Fruit fly (Drosophila melanogaster) whole organism, embryonic: ENCODE data around the gene CG32106.

Source experiments
- Antp ChIP-seq: fragments of 200-800 bp; sonication (Bioruptor generic); optimal IDR thresholded peaks from 3 replicates; lab custom pipeline; 2016; ENCODE audit warnings: missing biosample characterization, missing genetic modification characterization
- Awh ChIP-seq: fragments of 200-800 bp; sonication (Bioruptor generic); IDR thresholded peaks from 2 replicates; pipeline ENCODE4, ENCODE4 v1.3.6; 2022; ENCODE audit warnings: missing biosample characterization, missing genetic modification characterization
- CG10565 ChIP-seq: fragments of 200-800 bp; sonication (Bioruptor generic); optimal IDR thresholded peaks from 3 replicates; lab custom pipeline; 2016; ENCODE audit warnings: missing biosample characterization, mild to moderate bottlenecking, missing genetic modification characterization
- CG12071 ChIP-seq: fragments of 200-800 bp; sonication (Bioruptor generic); optimal IDR thresholded peaks from 3 replicates; lab custom pipeline; 2018; ENCODE audit warnings: missing biosample characterization, mild to moderate bottlenecking, missing genetic modification characterization
- CG12659 ChIP-seq: fragments of 200-800 bp; sonication (Bioruptor generic); optimal IDR thresholded peaks from 3 replicates; lab custom pipeline; 2017; ENCODE audit warnings: mild to moderate bottlenecking, missing biosample characterization, missing genetic modification reagents, missing genetic modification characterization
- CG14860 ChIP-seq: fragments of 200-800 bp; sonication (Bioruptor generic); IDR thresholded peaks from 3 replicates; pipeline ENCODE4 v1.3.6; 2022; ENCODE audit warnings: missing biosample characterization, missing genetic modification characterization; ENCODE audit not compliant: partially characterized antibody
- CG14965 ChIP-seq: fragments of 200-800 bp; sonication (Bioruptor generic); optimal IDR thresholded peaks from 2 replicates; lab custom pipeline; 2016; ENCODE audit warnings: missing biosample characterization, missing genetic modification characterization, borderline replicate concordance
- CG15011 ChIP-seq: fragments of 200-800 bp; sonication (Bioruptor generic); optimal IDR thresholded peaks from 3 replicates; lab custom pipeline; 2018; ENCODE audit warnings: missing biosample characterization, mild to moderate bottlenecking, missing genetic modification characterization
- CG1602 ChIP-seq: fragments of 200-800 bp; sonication (Bioruptor generic); optimal IDR thresholded peaks from 3 replicates; lab custom pipeline; 2016; ENCODE audit warnings: missing biosample characterization, missing genetic modification characterization
- CG2712 ChIP-seq: fragments of 200-800 bp; optimal IDR thresholded peaks from 3 replicates; lab custom pipeline; 2019; ENCODE audit warnings: missing biosample characterization, mild to moderate bottlenecking, missing genetic modification characterization, moderate library complexity
- CG3163 ChIP-seq: fragments of 200-800 bp; sonication (Bioruptor generic); optimal IDR thresholded peaks from 3 replicates; lab custom pipeline; 2016; ENCODE audit warnings: missing biosample characterization, missing genetic modification characterization
- CG33213 ChIP-seq: fragments of 200-800 bp; sonication (Bioruptor generic); optimal IDR thresholded peaks from 3 replicates; lab custom pipeline; 2016; ENCODE audit warnings: missing biosample characterization, missing genetic modification characterization
- CG3407 ChIP-seq: fragments of 200-800 bp; sonication (Bioruptor generic); optimal IDR thresholded peaks from 2 replicates; lab custom pipeline; 2018; ENCODE audit warnings: missing biosample characterization, mild to moderate bottlenecking, missing genetic modification characterization
- CG3726 ChIP-seq: fragments of 200-800 bp; sonication (Bioruptor generic); IDR thresholded peaks from 3 replicates; pipeline ENCODE4, ENCODE4 v1.3.6; 2022; ENCODE audit warnings: missing biosample characterization, missing genetic modification characterization
- CG7963 ChIP-seq: fragments of 200-800 bp; sonication (Bioruptor generic); IDR thresholded peaks from 3 replicates; pipeline ENCODE4 v1.3.6; 2022; ENCODE audit warnings: missing biosample characterization, missing genetic modification characterization; ENCODE audit not compliant: partially characterized antibody
- CG8924 ChIP-seq: fragments of 200-800 bp; optimal IDR thresholded peaks from 3 replicates; lab custom pipeline; 2019; ENCODE audit warnings: missing biosample characterization, mild to moderate bottlenecking, missing genetic modification characterization, moderate library complexity
- CG9437 ChIP-seq: fragments of 200-800 bp; sonication (Bioruptor generic); optimal IDR thresholded peaks from 2 replicates; lab custom pipeline; 2018; ENCODE audit warnings: missing biosample characterization, mild to moderate bottlenecking, missing genetic modification characterization
- Ets97D ChIP-seq: fragments of 200-800 bp; sonication (Bioruptor generic); optimal IDR thresholded peaks from 3 replicates; lab custom pipeline; 2016; ENCODE audit warnings: missing biosample characterization, missing genetic modification characterization
- Fer1 ChIP-seq: fragments of 200-800 bp; sonication (Bioruptor generic); optimal IDR thresholded peaks from 2 replicates; lab custom pipeline; 2017; ENCODE audit warnings: missing biosample characterization, mild to moderate bottlenecking, missing genetic modification characterization
- Hey ChIP-seq: fragments of 200-800 bp; sonication (Bioruptor generic); optimal IDR thresholded peaks from 3 replicates; lab custom pipeline; 2018; ENCODE audit warnings: missing biosample characterization, mild to moderate bottlenecking, missing genetic modification characterization
- Hr39 ChIP-seq: fragments of >200 bp; optimal IDR thresholded peaks from 2 replicates; lab custom pipeline; 2017
- Hsf ChIP-seq: fragments of 200-800 bp; sonication (Bioruptor generic); optimal IDR thresholded peaks from 3 replicates; lab custom pipeline; 2016; ENCODE audit warnings: missing biosample characterization, missing genetic modification characterization
- Kr ChIP-seq: fragments of 200-800 bp; sonication (Bioruptor generic); optimal IDR thresholded peaks from 2 replicates; lab custom pipeline; 2017; ENCODE audit warnings: missing biosample characterization, mild to moderate bottlenecking, missing genetic modification characterization
- Lim3 ChIP-seq: fragments of 200-800 bp; sonication (Bioruptor generic); IDR thresholded peaks from 2 replicates; pipeline ENCODE4 v1.3.6; 2022; ENCODE audit warnings: missing biosample characterization, missing genetic modification characterization
- Lpt ChIP-seq: fragments of >200 bp; optimal IDR thresholded peaks from 2 replicates; lab custom pipeline; 2018; ENCODE audit warnings: missing biosample characterization, missing genetic modification characterization
- Rx ChIP-seq: fragments of 200-800 bp; sonication (Bioruptor generic); IDR thresholded peaks from 2 replicates; pipeline ENCODE4 v1.3.6; 2022; ENCODE audit warnings: missing biosample characterization, missing genetic modification characterization
- Vsx1 ChIP-seq: fragments of 200-800 bp; sonication (Bioruptor generic); optimal IDR thresholded peaks from 2 replicates; lab custom pipeline; 2017; ENCODE audit warnings: missing biosample characterization, mild to moderate bottlenecking, missing genetic modification characterization, missing genetic modification reagents
- amos ChIP-seq: fragments of 200-800 bp; sonication (Bioruptor generic); IDR thresholded peaks from 2 replicates; pipeline ENCODE4 v1.3.6; 2022; ENCODE audit warnings: missing biosample characterization, missing genetic modification characterization; ENCODE audit not compliant: partially characterized antibody
- aop ChIP-seq: fragments of 200-800 bp; sonication (Bioruptor generic); IDR thresholded peaks from 2 replicates; pipeline ENCODE4 v1.3.6; 2022; ENCODE audit warnings: missing biosample characterization, missing genetic modification characterization
- ase ChIP-seq: fragments of 200-800 bp; sonication (Bioruptor generic); IDR thresholded peaks from 3 replicates; pipeline ENCODE4 v1.3.6; 2022; ENCODE audit warnings: missing biosample characterization, missing genetic modification characterization
- bab2 ChIP-seq: fragments of 200-800 bp; sonication (Bioruptor generic); optimal IDR thresholded peaks from 2 replicates; lab custom pipeline; 2016; ENCODE audit warnings: missing biosample characterization, missing genetic modification characterization
- bigmax ChIP-seq: fragments of 200-800 bp; sonication (Bioruptor generic); optimal IDR thresholded peaks from 2 replicates; lab custom pipeline; 2018; ENCODE audit warnings: missing biosample characterization, mild to moderate bottlenecking, missing genetic modification characterization
- caup ChIP-seq: fragments of 200-800 bp; sonication (Bioruptor generic); optimal IDR thresholded peaks from 3 replicates; lab custom pipeline; 2017; ENCODE audit warnings: missing biosample characterization, mild to moderate bottlenecking, missing genetic modification characterization, moderate library complexity; ENCODE audit not compliant: severe bottlenecking
- chm ChIP-seq: fragments of 200-800 bp; sonication (Bioruptor generic); IDR thresholded peaks from 2 replicates; pipeline ENCODE4 v1.3.6; 2022; ENCODE audit warnings: missing biosample characterization, missing genetic modification characterization
- corto ChIP-seq: fragments of 200-800 bp; sonication (Bioruptor generic); optimal IDR thresholded peaks from 2 replicates; lab custom pipeline; 2016; ENCODE audit warnings: missing biosample characterization, mild to moderate bottlenecking, missing genetic modification characterization, moderate library complexity
- disco-r ChIP-seq: fragments of 200-800 bp; sonication (Bioruptor generic); optimal IDR thresholded peaks from 2 replicates; lab custom pipeline; 2016; ENCODE audit warnings: missing biosample characterization, missing genetic modification characterization
- eve ChIP-seq, 2 experiments: fragments of >200 bp; optimal IDR thresholded peaks; 2 replicates each; lab custom pipeline; 2017; ENCODE audit warnings: missing biosample characterization in 2 of 2, missing genetic modification characterization in 2 of 2
- gcm ChIP-seq: fragments of 200-800 bp; sonication (Bioruptor generic); optimal IDR thresholded peaks from 2 replicates; lab custom pipeline; 2019; ENCODE audit warnings: missing biosample characterization, mild to moderate bottlenecking, missing genetic modification characterization, moderate library complexity
- gfzf ChIP-seq: fragments of 200-800 bp; sonication (Bioruptor generic); optimal IDR thresholded peaks from 2 replicates; lab custom pipeline; 2016; ENCODE audit warnings: missing biosample characterization, mild to moderate bottlenecking, missing genetic modification characterization, moderate library complexity
- insv ChIP-seq, 2 experiments: fragments of 200-800 bp; sonication (Bioruptor generic); optimal IDR thresholded peaks; 3 replicates each; lab custom pipeline; 2016 to 2018; ENCODE audit warnings: missing biosample characterization in 2 of 2, missing genetic modification characterization in 2 of 2
- mld ChIP-seq: fragments of 200-800 bp; sonication (Bioruptor generic); IDR thresholded peaks from 3 replicates; pipeline ENCODE4 v1.3.6; 2022; ENCODE audit warnings: missing biosample characterization, missing genetic modification characterization; ENCODE audit not compliant: partially characterized antibody
- pzg ChIP-seq: fragments of 200-800 bp; sonication (Bioruptor generic); optimal IDR thresholded peaks from 3 replicates; lab custom pipeline; 2018; ENCODE audit warnings: missing biosample characterization, mild to moderate bottlenecking, missing genetic modification characterization, moderate library complexity
- rib ChIP-seq: fragments of 200-800 bp; sonication (Bioruptor generic); IDR thresholded peaks from 2 replicates; pipeline ENCODE4 v1.3.6; 2022; ENCODE audit warnings: missing biosample characterization, missing genetic modification characterization
- ro ChIP-seq: fragments of 200-800 bp; sonication (Bioruptor generic); IDR thresholded peaks from 2 replicates; pipeline ENCODE4 v1.3.6; 2022; ENCODE audit warnings: missing biosample characterization, missing genetic modification characterization
- sc ChIP-seq, 3 experiments: fragments of >200 bp in 2 of 3; fragments of 200-800 bp in 1 of 3; sonication (Bioruptor generic) in 1 of 3; optimal IDR thresholded peaks; 2 replicates in 2 of 3; 3 replicates in 1 of 3; lab custom pipeline; 2017; ENCODE audit warnings: mild to moderate bottlenecking in 1 of 3, missing biosample characterization in 1 of 3, missing genetic modification characterization in 1 of 3, missing genetic modification reagents in 1 of 3
- slou ChIP-seq: fragments of 200-800 bp; sonication (Bioruptor generic); optimal IDR thresholded peaks from 3 replicates; lab custom pipeline; 2016; ENCODE audit warnings: missing biosample characterization, missing genetic modification characterization
- stc ChIP-seq: fragments of 200-800 bp; sonication (Bioruptor generic); IDR thresholded peaks from 2 replicates; pipeline ENCODE4 v1.3.6; 2022; ENCODE audit warnings: missing biosample characterization, missing genetic modification characterization
- tio ChIP-seq: fragments of 200-800 bp; sonication (Bioruptor generic); optimal IDR thresholded peaks from 2 replicates; lab custom pipeline; 2017; ENCODE audit warnings: missing biosample characterization, missing genetic modification characterization, inconsistent platforms
- trh ChIP-seq: fragments of 200-800 bp; sonication (Bioruptor generic); optimal IDR thresholded peaks from 2 replicates; lab custom pipeline; 2016; ENCODE audit warnings: missing biosample characterization, missing genetic modification characterization
- tx ChIP-seq: fragments of 200-800 bp; sonication (Bioruptor generic); optimal IDR thresholded peaks from 2 replicates; lab custom pipeline; 2016; ENCODE audit warnings: missing biosample characterization, missing genetic modification characterization
- vfl ChIP-seq: fragments of 200-800 bp; sonication (Bioruptor generic); optimal IDR thresholded peaks from 2 replicates; lab custom pipeline; 2016; ENCODE audit warnings: missing biosample characterization, missing genetic modification characterization
- wdn ChIP-seq: fragments of 200-800 bp; sonication (Bioruptor generic); IDR thresholded peaks from 2 replicates; pipeline ENCODE4 v1.3.6; 2022; ENCODE audit warnings: missing biosample characterization, missing genetic modification characterization

The CG32106 gene

DNA sequence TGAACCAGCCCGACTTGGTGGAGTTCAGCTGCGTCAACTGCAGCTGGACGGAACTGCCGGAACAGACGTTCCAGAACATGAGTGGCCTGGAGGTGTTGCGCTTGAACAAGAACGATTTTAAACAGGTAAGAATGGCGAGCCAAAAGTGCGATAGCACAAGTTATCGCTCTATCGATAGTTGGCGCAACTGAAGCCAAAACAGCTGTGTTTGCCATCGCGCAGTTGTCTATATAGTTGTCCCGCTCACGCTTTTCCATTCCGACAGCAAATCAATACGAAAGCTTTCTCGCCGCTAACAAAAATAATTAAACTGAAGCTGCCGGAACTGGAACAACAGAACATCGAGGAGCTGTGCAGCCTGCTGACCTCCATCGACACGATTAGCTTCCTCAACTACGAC lies 16.0 kb upstream of the CG32106 start (continued):
- TF ChIP-seq caup (GFP tag; lab: Kevin White, UChicago) (no peak), gfzf (GFP tag; lab: Kevin White, UChicago) (no peak), CG3407 (GFP tag; lab: Kevin White, UChicago) (no peak), Vsx1 (no peak), CG10565 (no peak), Lpt (GFP tag; lab: Kevin White, UChicago) (no peak), CG12659 (peak; percentile 51), ase (GFP tag; lab: Robert Waterston, UW) (no peak), CG1602 (GFP tag; lab: Kevin White, UChicago) (no peak), CG14965 (GFP tag; lab: Kevin White, UChicago) (no peak), bab2 (no peak), Rx (no peak), CG3163 (GFP tag; lab: Kevin White, UChicago) (no peak), CG7963 (GFP tag; lab: Robert Waterston, UW) (peak; percentile 79; the same call in 2 of the 3 replicates), CG2712 (tag; lab: Kevin White, UChicago) (no peak), CG8924 (tag; lab: Kevin White, UChicago) (no peak), Kr (GFP tag; lab: Kevin White, UChicago) (no peak), vfl (GFP tag; lab: Kevin White, UChicago) (no peak), aop (GFP tag; lab: Robert Waterston, UW) (no peak), mld (GFP tag; lab: Robert Waterston, UW) (peak; percentile 85; the same call in 2 of the 3 replicates), ro (GFP tag; lab: Robert Waterston, UW) (no peak), Hr39 (lab: Kevin White, UChicago) (no peak), Awh (GFP tag; lab: Robert Waterston, UW) (no peak), Hsf (GFP tag; lab: Kevin White, UChicago) (no peak), slou (no peak), corto (GFP tag; lab: Kevin White, UChicago) (no peak), amos (GFP tag; lab: Robert Waterston, UW) (peak; percentile 87; the same call in 1 of the 2 replicates), tio (GFP tag; lab: Kevin White, UChicago) (no peak), Hey (tag; lab: Kevin White, UChicago) (no peak), stc (GFP tag; lab: Robert Waterston, UW) (no peak), Fer1 (GFP tag; lab: Kevin White, UChicago) (peak; percentile 36), CG33213 (GFP tag; lab: Kevin White, UChicago) (no peak), sc (optimal IDR thresholded peaks at IDR 0.05; lab: Kevin White, UChicago) (no peak), sc (GFP tag; optimal IDR thresholded peaks at IDR 0.05; lab: Kevin White, UChicago) (no peak), Ets97D (GFP tag; lab: Kevin White, UChicago) (no peak), eve (GFP tag; optimal IDR thresholded peaks at IDR 0.05; lab: Kevin White, UChicago) (no peak), chm (no peak; the same call in 1 of the 2 replicates), CG3726 (GFP tag; lab: Robert Waterston, UW) (no peak), CG9437 (GFP tag; lab: Kevin White, UChicago) (no peak), bigmax (no peak), insv (GFP tag; optimal IDR thresholded peaks at IDR 0.05; lab: Kevin White, UChicago) (no peak), CG12071 (GFP tag; lab: Kevin White, UChicago) (no peak), tx (GFP tag; lab: Kevin White, UChicago) (no peak), disco-r (GFP tag; lab: Kevin White, UChicago) (no peak), rib (no peak), CG14860 (GFP tag; lab: Robert Waterston, UW) (peak; percentile 76), Antp (GFP tag; lab: Kevin White, UChicago) (no peak), gcm (no peak), wdn (GFP tag; lab: Robert Waterston, UW) (no peak), Lim3 (GFP tag; lab: Robert Waterston, UW) (no peak), pzg (GFP tag; lab: Kevin White, UChicago) (peak; percentile 88), trh (GFP tag; lab: Kevin White, UChicago) (no peak), CG15011 (GFP tag; lab: Kevin White, UChicago) (no peak)
